Worm (Caenorhabditis elegans): ENCODE data around the gene attf-4.

- TF ChIP-seq fos-1 (tag; optimal IDR thresholded peaks at IDR 0.05) (no peak), pag-3 (tag; optimal IDR thresholded peaks at IDR 0.05; ENCODE audit: borderline replicate concordance, insufficient read depth) (no peak), tlp-1 (tag; optimal IDR thresholded peaks at IDR 0.05) (no peak), nhr-11 (tag; optimal IDR thresholded peaks at IDR 0.05) (no peak), fkh-10 (GFP tag; optimal IDR thresholded peaks at IDR 0.05) (no peak), mdl-1 (tag; optimal IDR thresholded peaks at IDR 0.05) (no peak), skn-1 (tag; optimal IDR thresholded peaks at IDR 0.05) (no peak), mep-1 (tag; optimal IDR thresholded peaks at IDR 0.05) (no peak)
Measured at ce11 chrIII:6118320-6118719, 38.0 kb downstream of the attf-4 start, which contains the start of gene kin-18.
